Worm (Caenorhabditis elegans) whole organism, L2 larva: ENCODE measurements around the gene rsks-1.

Source experiments
- ama-1 ChIP-seq: fragments of 150-350 bp; optimal IDR thresholded peaks from 2 replicates; lab custom pipeline; 2018; ENCODE audit warnings: inconsistent platforms
- blmp-1 ChIP-seq: sonication (generic microtip); optimal IDR thresholded peaks from 2 replicates; lab custom pipeline; 2017; ENCODE audit warnings: missing genetic modification characterization, mild to moderate bottlenecking, missing compliant biosample characterization, antibody characterized with exemption, moderate library complexity; ENCODE audit not compliant: insufficient read depth
- nhr-12 ChIP-seq: fragments of 150-350 bp; optimal IDR thresholded peaks from 2 replicates; lab custom pipeline; 2014; ENCODE audit warnings: missing biosample characterization, missing genetic modification characterization
- sma-3 ChIP-seq: sonication (generic microtip); optimal IDR thresholded peaks from 2 replicates; lab custom pipeline; 2016; ENCODE audit warnings: missing genetic modification reagents, missing genetic modification characterization, missing compliant biosample characterization
- unc-55 ChIP-seq: fragments of 150-350 bp; sonication (generic microtip); optimal IDR thresholded peaks from 3 replicates; lab custom pipeline; 2014; ENCODE audit warnings: missing biosample characterization, missing genetic modification reagents, missing genetic modification characterization

DNA sequence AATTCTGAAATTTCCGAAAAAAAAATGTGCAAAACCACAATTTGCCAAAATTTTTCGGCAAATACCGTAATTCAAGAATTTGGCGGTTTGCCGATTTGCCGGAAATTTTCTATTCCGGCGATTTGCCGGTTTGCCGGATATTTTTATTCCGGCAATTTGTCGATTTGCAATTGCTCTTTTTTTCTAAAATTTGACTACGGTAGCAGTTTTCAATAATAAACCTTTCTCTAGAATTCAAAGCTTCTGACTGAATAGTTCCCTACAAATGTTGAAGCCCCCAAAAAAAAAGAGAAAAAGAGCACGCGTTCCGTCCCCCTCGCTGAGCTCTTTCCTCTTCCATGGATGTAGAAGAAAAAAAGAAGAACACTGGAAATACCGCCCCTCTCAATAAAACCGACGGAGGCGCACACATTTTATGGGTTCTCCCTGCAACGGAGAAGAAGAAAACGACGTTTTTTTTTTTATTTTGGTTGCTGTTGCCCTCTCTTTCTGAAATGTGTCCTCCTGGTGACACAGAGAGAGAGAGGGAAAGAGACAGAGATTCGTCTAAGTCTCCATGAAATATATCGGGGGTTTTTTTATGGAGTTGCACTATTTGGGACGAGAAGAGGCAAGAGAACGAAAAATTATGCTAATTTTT, 43.9 kb upstream of the rsks-1 start:
- no peak for TF ChIP-seq sma-3 (GFP tag; lab: Kevin White, UChicago)
- no peak for TF ChIP-seq blmp-1 (tag; lab: Kevin White, UChicago)
- no peak for TF ChIP-seq unc-55 (GFP tag; lab: Kevin White, UChicago)
- TF ChIP-seq ama-1 (lab: Kevin White, UChicago), result no peak
- no peak for TF ChIP-seq nhr-12 (tag; lab: Kevin White, UChicago)
